Fruit fly (Drosophila melanogaster): ENCODE results near the gene vari.

- no peak for TF ChIP-seq CG8478 (optimal IDR thresholded peaks at IDR 0.05)
- peak; percentile 19 to 56 for TF ChIP-seq CTCF (optimal IDR thresholded peaks at IDR 0.05)
Measured at dm6 chr2L:20835501-20835900, 38.7 kb upstream of the vari start, which contains the start of gene Oseg5.

Data from S2 (cell line).